Fruit fly (Drosophila melanogaster): Measurements from ENCODE around the gene CG11555.

The CG11555 gene

DNA sequence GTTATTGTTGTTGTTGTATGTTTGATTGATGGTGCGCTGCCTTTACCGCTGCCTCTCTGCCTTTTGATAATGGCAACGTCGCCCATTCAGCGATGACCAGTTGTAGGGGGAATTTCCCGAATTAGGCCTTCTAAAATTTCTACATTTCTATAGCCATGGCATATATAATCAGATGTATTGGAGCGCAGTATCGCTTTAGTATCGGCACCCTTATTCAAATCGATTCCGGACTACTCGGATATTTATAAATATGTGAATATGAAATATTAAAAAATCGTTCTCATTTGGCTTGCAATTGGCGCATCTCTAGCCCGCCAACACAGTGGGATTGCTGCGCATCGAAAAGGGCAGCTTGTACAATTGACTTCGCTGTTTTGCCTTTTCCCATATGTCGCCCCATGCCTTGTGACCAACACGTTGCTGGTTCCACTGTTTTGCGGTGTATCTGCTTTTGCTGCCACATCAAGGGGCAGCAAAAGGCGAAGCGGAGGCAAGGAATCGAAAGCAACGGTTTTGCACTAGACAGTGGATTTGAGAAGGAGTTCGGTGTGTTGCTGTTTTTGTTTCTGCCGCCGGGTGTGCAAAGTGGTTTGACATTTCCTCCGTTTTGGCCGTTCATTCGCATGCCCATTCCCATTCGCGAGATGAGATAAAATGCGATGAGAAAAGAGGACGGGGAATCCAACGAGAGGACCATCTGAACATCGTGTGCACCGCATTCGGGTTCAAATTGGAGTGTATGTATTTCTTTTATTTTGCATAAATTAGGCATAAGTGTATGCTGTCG lies 48.8 kb upstream of the CG11555 start (continued):
- TF ChIP-seq pita (GFP tag; optimal IDR thresholded peaks at IDR 0.05) (no peak), trem (tag; optimal IDR thresholded peaks at IDR 0.05) (no peak), CG18619 (GFP tag; optimal IDR thresholded peaks at IDR 0.05) (peak; percentile 71), Xbp1 (GFP tag; optimal IDR thresholded peaks at IDR 0.05) (peak; percentile 71), fd96Cb (tag; optimal IDR thresholded peaks at IDR 0.05) (peak; percentile 44), dati (GFP tag; IDR thresholded peaks at IDR 0.05) (peak; percentile 47; the same call in 1 of the 2 replicates), E2f1 (GFP tag; IDR thresholded peaks at IDR 0.05) (peak; percentile 25; the same call in 1 of the 2 replicates), Mrtf (GFP tag; IDR thresholded peaks at IDR 0.05) (peak; percentile 55; the same call in 1 of the 3 replicates), bsh (GFP tag; optimal IDR thresholded peaks at IDR 0.05) (peak; percentile 56 to 75), MBD-R2 (GFP tag; IDR thresholded peaks at IDR 0.05) (peak; percentile 17; the same call in 1 of the 2 replicates), Hmx (GFP tag; optimal IDR thresholded peaks at IDR 0.05) (no peak), CG11093 (GFP tag; IDR thresholded peaks at IDR 0.05) (peak; percentile 56; the same call in 1 of the 3 replicates), CG9609 (GFP tag; optimal IDR thresholded peaks at IDR 0.05) (peak; percentile 31), gfzf (GFP tag; optimal IDR thresholded peaks at IDR 0.05) (no peak), sens (GFP tag) (peak; percentile 86), CG1792 (GFP tag; optimal IDR thresholded peaks at IDR 0.05) (peak; percentile 37), Fer2 (tag; optimal IDR thresholded peaks at IDR 0.05) (peak; percentile 17), chn (GFP tag; optimal IDR thresholded peaks at IDR 0.05) (peak; percentile 31), CG15269 (tag; optimal IDR thresholded peaks at IDR 0.05) (no peak), CG11247 (GFP tag; IDR thresholded peaks at IDR 0.05) (peak; percentile 37; the same call in 1 of the 2 replicates), CG6689 (GFP tag; IDR thresholded peaks at IDR 0.05) (peak; percentile 45), CG11504 (tag; optimal IDR thresholded peaks at IDR 0.05) (no peak), CG14965 (GFP tag; optimal IDR thresholded peaks at IDR 0.05; ENCODE audit: borderline replicate concordance) (no peak), gsb (GFP tag; IDR thresholded peaks at IDR 0.05) (0 out of 2 replicates have a peak, but pooled peaks have one; percentile 24), CG2199 (GFP tag; IDR thresholded peaks at IDR 0.05) (peak; percentile 56; the same call in 1 of the 3 replicates), CG13624 (GFP tag; optimal IDR thresholded peaks at IDR 0.05) (peak; percentile 32), Usf (GFP tag; optimal IDR thresholded peaks at IDR 0.05) (no peak), kni (GFP tag; optimal IDR thresholded peaks at IDR 0.05) (peak; percentile 12), CG12219 (GFP tag; optimal IDR thresholded peaks at IDR 0.05) (peak; percentile 47), Sox102F (GFP tag; optimal IDR thresholded peaks at IDR 0.05) (no peak), nmo (GFP tag; optimal IDR thresholded peaks at IDR 0.05) (no peak), CG10321 (GFP tag; IDR thresholded peaks at IDR 0.05) (no peak), Rx (GFP tag; IDR thresholded peaks at IDR 0.05) (0 out of 2 replicates have a peak, but pooled peaks have one; percentile 18), bab2 (GFP tag; optimal IDR thresholded peaks at IDR 0.05) (peak; percentile 32), CG5953 (GFP tag; IDR thresholded peaks at IDR 0.05) (no peak), CG14860 (GFP tag; IDR thresholded peaks at IDR 0.05; ENCODE audit: partially characterized antibody) (no peak), yki (optimal IDR thresholded peaks at IDR 0.05) (no peak), dan (GFP tag; IDR thresholded peaks at IDR 0.05) (no peak), CG17186 (GFP tag; optimal IDR thresholded peaks at IDR 0.05) (no peak), CG9797 (GFP tag; optimal IDR thresholded peaks at IDR 0.05) (no peak), gce (GFP tag; IDR thresholded peaks at IDR 0.05) (no peak), CG1647 (GFP tag; optimal IDR thresholded peaks at IDR 0.05) (peak; percentile 32), Nf-YA (GFP tag; IDR thresholded peaks at IDR 0.05) (0 out of 2 replicates have a peak, but pooled peaks have one; percentile 22), CG17568 (GFP tag; optimal IDR thresholded peaks at IDR 0.05) (peak; percentile 54), fd3F (GFP tag; optimal IDR thresholded peaks at IDR 0.05) (peak; percentile 57), wor (GFP tag; IDR thresholded peaks at IDR 0.05) (0 out of 2 replicates have a peak, but pooled peaks have one; percentile 26), lov (optimal IDR thresholded peaks at IDR 0.05) (no peak), lov (GFP tag; IDR thresholded peaks at IDR 0.05) (no peak), CG2875 (GFP tag; optimal IDR thresholded peaks at IDR 0.05) (peak; percentile 28)
